Fruit fly (Drosophila melanogaster): ENCODE measurements around the gene ATP6AP2.

The ATP6AP2 gene

DNA sequence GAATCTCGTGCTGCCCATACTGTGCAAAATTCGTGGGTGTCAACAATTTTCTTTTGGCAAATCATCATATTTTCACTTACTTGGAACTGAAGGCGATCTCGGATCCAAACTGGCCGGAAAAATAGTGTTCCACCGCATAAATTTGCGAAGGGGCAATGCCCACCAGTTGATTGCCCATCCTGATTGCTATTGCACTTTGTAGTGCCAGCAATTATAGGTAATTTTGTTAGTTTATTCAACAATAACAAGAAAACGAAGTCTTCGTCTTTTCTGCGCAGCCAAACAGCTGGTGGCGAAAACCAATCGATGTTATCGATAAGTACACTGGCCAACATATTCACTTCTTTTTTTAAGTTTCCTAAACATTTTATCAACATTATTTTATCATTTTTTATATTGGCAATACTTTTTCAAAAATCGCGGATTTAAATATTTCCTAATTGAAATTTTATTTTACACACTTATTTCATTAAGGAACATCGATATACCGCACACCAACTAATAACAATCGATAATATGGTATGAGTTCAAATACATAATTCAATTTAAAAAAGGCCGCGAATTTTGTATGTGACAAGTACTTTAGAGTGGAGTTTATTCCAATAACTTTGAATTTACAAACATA lies 14.8 kb upstream of the ATP6AP2 start, which contains the start of gene Vps15:
Gene Vps15 (minus strand): TSS at position 294 of the 625 bp plus-strand sequence.
- peak; percentile 86 for TF ChIP-seq CoRest (tag; optimal IDR thresholded peaks at IDR 0.05)
- TF ChIP-seq CG11695 (GFP tag; IDR thresholded peaks at IDR 0.05): peak; percentile 70
- no peak for TF ChIP-seq br (optimal IDR thresholded peaks at IDR 0.05)
- TF ChIP-seq CG13287 (GFP tag; IDR thresholded peaks at IDR 0.05; ENCODE audit: partially characterized antibody): peak; percentile 97
- TF ChIP-seq CG3281 (GFP tag; optimal IDR thresholded peaks at IDR 0.05): peak; percentile 72
- no peak for TF ChIP-seq hth (optimal IDR thresholded peaks at IDR 0.05)
- peak; percentile 65 for TF ChIP-seq CG6689 (GFP tag; IDR thresholded peaks at IDR 0.05)
- TF ChIP-seq vvl (GFP tag; IDR thresholded peaks at IDR 0.05): peak; percentile 88
- TF ChIP-seq CG12299 (tag; optimal IDR thresholded peaks at IDR 0.05): peak; percentile 77
- no peak; the same call in 1 of the 2 replicates for TF ChIP-seq wor (GFP tag; IDR thresholded peaks at IDR 0.05)
- peak; percentile 74 for TF ChIP-seq knrl (GFP tag; IDR thresholded peaks at IDR 0.05; ENCODE audit: partially characterized antibody)
- peak; percentile 70 for TF ChIP-seq CG7963 (GFP tag; IDR thresholded peaks at IDR 0.05; ENCODE audit: partially characterized antibody)
- TF ChIP-seq CG15514 (GFP tag; optimal IDR thresholded peaks at IDR 0.05): peak; percentile 74
- TF ChIP-seq CG15073 (GFP tag; optimal IDR thresholded peaks at IDR 0.05): no peak
- no peak for TF ChIP-seq sqz (GFP tag; optimal IDR thresholded peaks at IDR 0.05)
- TF ChIP-seq CG10462 (GFP tag; optimal IDR thresholded peaks at IDR 0.05): peak; percentile 68
- TF ChIP-seq oc (tag; optimal IDR thresholded peaks at IDR 0.05): peak; percentile 72
- peak; percentile 31 for TF ChIP-seq CG2875 (GFP tag; optimal IDR thresholded peaks at IDR 0.05)
- peak; percentile 87 for TF ChIP-seq CG14860 (GFP tag; IDR thresholded peaks at IDR 0.05; ENCODE audit: partially characterized antibody)
- TF ChIP-seq CG6854 (GFP tag; optimal IDR thresholded peaks at IDR 0.05): no peak
- no peak for TF ChIP-seq seq (GFP tag; IDR thresholded peaks at IDR 0.05)
- 0 out of 2 replicates have a peak, but pooled peaks have one; percentile 13 for TF ChIP-seq CG4730 (GFP tag; IDR thresholded peaks at IDR 0.05)
- peak; percentile 84 for TF ChIP-seq vnd (GFP tag; IDR thresholded peaks at IDR 0.05; ENCODE audit: partially characterized antibody)
- peak; percentile 47 for TF ChIP-seq CG13775 (GFP tag; optimal IDR thresholded peaks at IDR 0.05)
- no peak for TF ChIP-seq CkIIα-i1 (GFP tag; IDR thresholded peaks at IDR 0.05)
- peak; percentile 46 for TF ChIP-seq run (tag; optimal IDR thresholded peaks at IDR 0.05)
- peak; percentile 46 for TF ChIP-seq salm (tag; optimal IDR thresholded peaks at IDR 0.05)
- TF ChIP-seq CG10959 (GFP tag; IDR thresholded peaks at IDR 0.05): no peak
- peak; percentile 82 for TF ChIP-seq CG15601 (tag; optimal IDR thresholded peaks at IDR 0.05)
- peak; percentile 18 for TF ChIP-seq CG10431 (GFP tag; optimal IDR thresholded peaks at IDR 0.05)
- peak; percentile 80 for TF ChIP-seq CG32532 (GFP tag; IDR thresholded peaks at IDR 0.05)
- TF ChIP-seq Atf-2 (GFP tag; optimal IDR thresholded peaks at IDR 0.05): peak; percentile 44
- no peak for TF ChIP-seq ham (GFP tag; IDR thresholded peaks at IDR 0.05)
- TF ChIP-seq onecut (GFP tag; IDR thresholded peaks at IDR 0.05): peak; percentile 63
- TF ChIP-seq gsb (GFP tag; IDR thresholded peaks at IDR 0.05): no peak
- TF ChIP-seq CG12744 (GFP tag; optimal IDR thresholded peaks at IDR 0.05): peak; percentile 60
- peak; percentile 31 for TF ChIP-seq cato (GFP tag; optimal IDR thresholded peaks at IDR 0.05; ENCODE audit: borderline replicate concordance)
- TF ChIP-seq ci (GFP tag; IDR thresholded peaks at IDR 0.05): peak; percentile 77
- TF ChIP-seq sc (optimal IDR thresholded peaks at IDR 0.05): no peak
- TF ChIP-seq sc (GFP tag; optimal IDR thresholded peaks at IDR 0.05): no peak
- TF ChIP-seq tap (tag; optimal IDR thresholded peaks at IDR 0.05): peak; percentile 65
- peak; percentile 19 for TF ChIP-seq Lhr (GFP tag; optimal IDR thresholded peaks at IDR 0.05)
- TF ChIP-seq CG8944 (GFP tag; optimal IDR thresholded peaks at IDR 0.05): peak; percentile 44
- TF ChIP-seq CG3726 (GFP tag; IDR thresholded peaks at IDR 0.05): 0 out of 3 replicates have a peak, but pooled peaks have one; percentile 37
- peak; percentile 28 for TF ChIP-seq eyg (GFP tag; optimal IDR thresholded peaks at IDR 0.05)
- TF ChIP-seq CG10979 (tag; optimal IDR thresholded peaks at IDR 0.05): peak; percentile 76
- no peak for TF ChIP-seq CG8359 (GFP tag; optimal IDR thresholded peaks at IDR 0.05; ENCODE audit: borderline replicate concordance)
- TF ChIP-seq CG2712 (tag; optimal IDR thresholded peaks at IDR 0.05): peak; percentile 90
- no peak for TF ChIP-seq tup (GFP tag; optimal IDR thresholded peaks at IDR 0.05)
- TF ChIP-seq CG7839 (tag; optimal IDR thresholded peaks at IDR 0.05): peak; percentile 82
